Worm (Caenorhabditis elegans) whole organism, L2 larva: Measurements from ENCODE around the gene ZK856.19.

ENCODE experiments used
- fos-1 ChIP-seq: fragments of 150-350 bp; optimal IDR thresholded peaks from 2 replicates; lab custom pipeline; 2014; ENCODE audit warnings: missing biosample characterization, missing genetic modification characterization
- unc-55 ChIP-seq: fragments of 150-350 bp; sonication (generic microtip); optimal IDR thresholded peaks from 3 replicates; lab custom pipeline; 2014; ENCODE audit warnings: missing biosample characterization, missing genetic modification reagents, missing genetic modification characterization

ce11 chrV:10210244-10210643 lies 5.5 kb upstream of the ZK856.19 start, which contains the start of gene tftc-3:
- TF ChIP-seq unc-55: no peak
- no peak for TF ChIP-seq fos-1 (tag; lab: Kevin White, UChicago)
